Worm (Caenorhabditis elegans): ENCODE results near the gene dlat-1.

Gene dlat-1

ce11 chrV:14463087-14463486 lies 16.0 kb upstream of the dlat-1 start, which contains the start of gene F08H9.3 (continued):
- peak; percentile 54 for TF ChIP-seq set-16 (GFP tag; IDR thresholded peaks at IDR 0.05)
- TF ChIP-seq saeg-2 (GFP tag; IDR thresholded peaks at IDR 0.05), result 0 out of 2 replicates have a peak, but pooled peaks have one; percentile 13

- TF ChIP-seq lim-7 (GFP tag; IDR thresholded peaks at IDR 0.05) (no peak), tra-1 (GFP tag; IDR thresholded peaks at IDR 0.05) (no peak), madf-5 (GFP tag; IDR thresholded peaks at IDR 0.05) (no peak), daf-16 (GFP tag; optimal IDR thresholded peaks at IDR 0.05) (no peak), daf-16 (tag; optimal IDR thresholded peaks at IDR 0.05) (peak; percentile 58), aha-1 (tag) (peak; percentile 71), mdt-29 (GFP tag; IDR thresholded peaks at IDR 0.05) (no peak), mep-1 (tag; optimal IDR thresholded peaks at IDR 0.05) (no peak), tag-97 (GFP tag; IDR thresholded peaks at IDR 0.05) (no peak), Y5F2A.4 (GFP tag; optimal IDR thresholded peaks at IDR 0.05) (no peak)
These were observed 15.6 kb upstream of the dlat-1 start for ce11 chrV:14462653-14463052.

- TF ChIP-seq ceh-32 (tag; optimal IDR thresholded peaks at IDR 0.05; ENCODE audit: poor library complexity) (no peak), zag-1 (tag; optimal IDR thresholded peaks at IDR 0.05) (no peak), unc-62 (GFP tag; optimal IDR thresholded peaks at IDR 0.05 in 1 of 2) (peak in 1 of 2 experiments; percentile 56), unc-62 (tag; optimal IDR thresholded peaks at IDR 0.05) (no peak), F49E8.2 (tag; optimal IDR thresholded peaks at IDR 0.05; ENCODE audit: borderline replicate concordance) (no peak), mdl-1 (tag; optimal IDR thresholded peaks at IDR 0.05) (no peak), set-16 (GFP tag; IDR thresholded peaks at IDR 0.05) (peak; percentile 72)
These were observed 13.6 kb upstream of the dlat-1 start, which contains the start of gene F08H9.2 for ce11 chrV:14460615-14461102. Gene F08H9.2, plus strand, starts transcription at chrV:14460665.

ce11 chrV:14460122-14460521 lies 13.0 kb upstream of the dlat-1 start:
- no peak for TF ChIP-seq unc-130 (GFP tag; optimal IDR thresholded peaks at IDR 0.05)

- no peak for TF ChIP-seq lir-3 (tag; optimal IDR thresholded peaks at IDR 0.05)
- no peak for TF ChIP-seq lin-1 (GFP tag; IDR thresholded peaks at IDR 0.05)
- TF ChIP-seq hmg-1.1 (GFP tag; IDR thresholded peaks at IDR 0.05), result no peak
- TF ChIP-seq ZK546.5 (tag; optimal IDR thresholded peaks at IDR 0.05), result no peak
- no peak for TF ChIP-seq ceh-32 (tag; optimal IDR thresholded peaks at IDR 0.05; ENCODE audit: poor library complexity)
- TF ChIP-seq ceh-20 (GFP tag; IDR thresholded peaks at IDR 0.05), result no peak
- TF ChIP-seq lin-29 (GFP tag; IDR thresholded peaks at IDR 0.05), result no peak
- no peak for TF ChIP-seq cey-2 (tag; optimal IDR thresholded peaks at IDR 0.05; ENCODE audit: borderline replicate concordance, insufficient read depth)
- no peak for TF ChIP-seq ceh-44 (GFP tag; IDR thresholded peaks at IDR 0.05)
- TF ChIP-seq F49E8.2 (tag; optimal IDR thresholded peaks at IDR 0.05; ENCODE audit: borderline replicate concordance), result peak; percentile 85
- TF ChIP-seq hlh-11 (tag; optimal IDR thresholded peaks at IDR 0.05), result no peak
- no peak for TF ChIP-seq zfp-3 (GFP tag; conservative IDR thresholded peaks at IDR 0.05)
- no peak for TF ChIP-seq mep-1 (tag; optimal IDR thresholded peaks at IDR 0.05)
- TF ChIP-seq R02D3.7 (tag; optimal IDR thresholded peaks at IDR 0.05), result no peak
- TF ChIP-seq zip-2 (tag; optimal IDR thresholded peaks at IDR 0.05), result no peak
- TF ChIP-seq lin-38 (GFP tag; IDR thresholded peaks at IDR 0.05), result peak; percentile 52
- peak; percentile 10 for TF ChIP-seq mes-2 (tag; optimal IDR thresholded peaks at IDR 0.05; ENCODE audit: poor library complexity, severe bottlenecking)
- no peak for TF ChIP-seq madf-9 (GFP tag; conservative IDR thresholded peaks at IDR 0.05)
- no peak for TF ChIP-seq F44E2.7 (GFP tag; IDR thresholded peaks at IDR 0.05)
- no peak for TF ChIP-seq nhr-76 (tag; optimal IDR thresholded peaks at IDR 0.05)
- no peak for TF ChIP-seq mxl-2 (GFP tag; conservative IDR thresholded peaks at IDR 0.05)
- no peak for TF ChIP-seq egl-27 (tag; optimal IDR thresholded peaks at IDR 0.05)
- TF ChIP-seq snpc-1.2 (GFP tag; IDR thresholded peaks at IDR 0.05), result peak; percentile 75; the same call in 1 of the 2 replicates
- TF ChIP-seq nhr-10 (tag; optimal IDR thresholded peaks at IDR 0.05), result no peak
- TF ChIP-seq tra-1 (GFP tag; IDR thresholded peaks at IDR 0.05), result no peak
- TF ChIP-seq Y48G9A.11 (GFP tag; IDR thresholded peaks at IDR 0.05), result peak; percentile 62; the same call in 1 of the 2 replicates
- TF ChIP-seq nhr-111 (GFP tag; optimal IDR thresholded peaks at IDR 0.05), result no peak
- no peak for TF ChIP-seq daf-12 (tag; optimal IDR thresholded peaks at IDR 0.05)
- TF ChIP-seq unc-39 (tag; optimal IDR thresholded peaks at IDR 0.05), result no peak
- peak; percentile 74 for TF ChIP-seq unc-130 (GFP tag; optimal IDR thresholded peaks at IDR 0.05)
These were observed 10.0 kb upstream of the dlat-1 start, which contains the start of gene coh-3 for ce11 chrV:14457070-14457469. Gene coh-3, plus strand, starts transcription at chrV:14457422.

All from whole organism, L4 larva.